Fruit fly (Drosophila melanogaster): ENCODE data around the gene CG8500.

Gene CG8500

dm6 chr3R:9759360-9760191 is 24.9 kb upstream of the CG8500 start, which contains the start of gene Mpi:
Mpi (plus strand) TSS chr3R:9759622.
- TF ChIP-seq CG13204 (GFP tag; optimal IDR thresholded peaks at IDR 0.05): no peak
- peak; percentile 64 for TF ChIP-seq EcR (GFP tag; optimal IDR thresholded peaks at IDR 0.05)
- no peak for TF ChIP-seq Ets98B (GFP tag; IDR thresholded peaks at IDR 0.05)
- TF ChIP-seq CG4496 (GFP tag; IDR thresholded peaks at IDR 0.05): peak; percentile 35; the same call in 1 of the 3 replicates
- TF ChIP-seq CG17806 (tag; optimal IDR thresholded peaks at IDR 0.05): peak; percentile 18
- TF ChIP-seq Snoo (tag; optimal IDR thresholded peaks at IDR 0.05): peak; percentile 33

- TF ChIP-seq rn (GFP tag; IDR thresholded peaks at IDR 0.05) (no peak), CG9948 (tag; optimal IDR thresholded peaks at IDR 0.05) (peak; percentile 28), CG13204 (GFP tag; optimal IDR thresholded peaks at IDR 0.05) (no peak), Snoo (tag; optimal IDR thresholded peaks at IDR 0.05) (peak; percentile 12), CG15710 (tag; optimal IDR thresholded peaks at IDR 0.05) (no peak)
Observed at dm6 chr3R:9762955-9763931, 21.2 kb upstream of the CG8500 start, which contains the start of the genes Snap24 and CG8478. Snap24 (minus strand) TSS chr3R:9763150. CG8478 (plus strand) TSS chr3R:9763650.

- TF ChIP-seq Snoo (tag; optimal IDR thresholded peaks at IDR 0.05): peak; percentile 44
- TF ChIP-seq gl (tag; optimal IDR thresholded peaks at IDR 0.05): peak; percentile 62
- TF ChIP-seq CG12605 (GFP tag; IDR thresholded peaks at IDR 0.05): no peak
- no peak for TF ChIP-seq Pif1B (GFP tag; optimal IDR thresholded peaks at IDR 0.05)
- peak; percentile 32 for TF ChIP-seq CG8301 (tag; optimal IDR thresholded peaks at IDR 0.05)
- 0 out of 3 replicates have a peak, but pooled peaks have one; percentile 39 for TF ChIP-seq fd96Ca (GFP tag; IDR thresholded peaks at IDR 0.05)
- peak; percentile 37; the same call in 1 of the 3 replicates for TF ChIP-seq CG4496 (GFP tag; IDR thresholded peaks at IDR 0.05)
- TF ChIP-seq CG14655 (GFP tag; optimal IDR thresholded peaks at IDR 0.05): no peak
- TF ChIP-seq CG13204 (GFP tag; optimal IDR thresholded peaks at IDR 0.05): no peak
- TF ChIP-seq D1 (tag; optimal IDR thresholded peaks at IDR 0.05): no peak
- TF ChIP-seq CG17806 (tag; optimal IDR thresholded peaks at IDR 0.05): peak; percentile 8
- TF ChIP-seq rn (GFP tag; IDR thresholded peaks at IDR 0.05): peak; percentile 48; the same call in 1 of the 2 replicates
- TF ChIP-seq EcR (GFP tag; optimal IDR thresholded peaks at IDR 0.05): peak; percentile 79
- peak; percentile 52 for TF ChIP-seq Ets98B (GFP tag; IDR thresholded peaks at IDR 0.05)
- TF ChIP-seq CG15710 (tag; optimal IDR thresholded peaks at IDR 0.05): peak; percentile 41
- peak; percentile 15 for TF ChIP-seq CG8159 (tag; optimal IDR thresholded peaks at IDR 0.05)
- no peak for TF ChIP-seq CG9948 (tag; optimal IDR thresholded peaks at IDR 0.05)
- TF ChIP-seq CG34367 (tag; optimal IDR thresholded peaks at IDR 0.05): peak; percentile 57
- no peak for TF ChIP-seq CG32121 (GFP tag; IDR thresholded peaks at IDR 0.05)
- peak; percentile 80 for TF ChIP-seq Pif1A (GFP tag; optimal IDR thresholded peaks at IDR 0.05)
- no peak for TF ChIP-seq CG10348 (GFP tag; IDR thresholded peaks at IDR 0.05)
Observed at dm6 chr3R:9767620-9768592, 16.5 kb upstream of the CG8500 start, which contains the start of gene Naa80. Naa80 (plus strand) TSS chr3R:9767834.

- TF ChIP-seq CG34367 (tag; optimal IDR thresholded peaks at IDR 0.05) (no peak), Pif1A (GFP tag; optimal IDR thresholded peaks at IDR 0.05) (no peak), CG12605 (GFP tag; IDR thresholded peaks at IDR 0.05) (no peak), CG13204 (GFP tag; optimal IDR thresholded peaks at IDR 0.05) (no peak), CG32121 (GFP tag; IDR thresholded peaks at IDR 0.05) (no peak), CG10348 (GFP tag; IDR thresholded peaks at IDR 0.05) (no peak), Ets98B (GFP tag; IDR thresholded peaks at IDR 0.05) (no peak), Pif1B (GFP tag; optimal IDR thresholded peaks at IDR 0.05) (no peak), EcR (GFP tag; optimal IDR thresholded peaks at IDR 0.05) (no peak), CG9948 (tag; optimal IDR thresholded peaks at IDR 0.05) (no peak), D1 (tag; optimal IDR thresholded peaks at IDR 0.05) (no peak), CG8159 (tag; optimal IDR thresholded peaks at IDR 0.05) (no peak), CG15710 (tag; optimal IDR thresholded peaks at IDR 0.05) (no peak), CG8301 (tag; optimal IDR thresholded peaks at IDR 0.05) (no peak), CG4496 (GFP tag; IDR thresholded peaks at IDR 0.05) (no peak), rn (GFP tag; IDR thresholded peaks at IDR 0.05) (no peak), Snoo (tag; optimal IDR thresholded peaks at IDR 0.05) (no peak)
Observed at dm6 chr3R:9768884-9769283, 15.6 kb upstream of the CG8500 start, which contains the start of gene MED6. MED6 (minus strand) TSS chr3R:9768984.

Measured in whole organism, pupa.